Worm (Caenorhabditis elegans) whole organism, young adult: Measurements from ENCODE around the gene mdt-1.2.

Experiments
- B0035.1 ChIP-seq: sonication (generic microtip); optimal IDR thresholded peaks from 2 replicates; lab custom pipeline; 2016; ENCODE audit warnings: missing genetic modification characterization, mild to moderate bottlenecking, missing compliant biosample characterization, missing genotype, missing genetic modification reagents
- cebp-1 ChIP-seq, 2 experiments: fragments of 200-800 bp in 1 of 2; sonication (Bioruptor generic) in 1 of 2; sonication (generic microtip) in 1 of 2; IDR thresholded peaks in 1 of 2; optimal IDR thresholded peaks in 1 of 2; 2 replicates each; pipeline versions ENCODE4 v1.3.6 to Lab custom; 2017 to 2022; ENCODE audit warnings: missing compliant biosample characterization in 2 of 2, missing genetic modification characterization in 2 of 2, mild to moderate bottlenecking in 1 of 2, missing genetic modification reagents in 1 of 2, moderate library complexity in 1 of 2
- ceh-40 ChIP-seq: fragments of 200-800 bp; sonication (Bioruptor generic); IDR thresholded peaks from 2 replicates; pipeline ENCODE4 v1.3.6; 2022; ENCODE audit warnings: missing genetic modification characterization, missing compliant biosample characterization
- egl-18 ChIP-seq: fragments of 200-800 bp; sonication (Bioruptor generic); IDR thresholded peaks from 2 replicates; pipeline ENCODE4 v1.3.6; 2022; ENCODE audit warnings: missing genetic modification reagents, missing genetic modification characterization, missing compliant biosample characterization
- lin-35 ChIP-seq, 3 experiments: fragments of 150-350 bp in 2 of 3; sonication (generic microtip) in 1 of 3; optimal IDR thresholded peaks; 2 replicates each; lab custom pipeline; 2014 to 2018; ENCODE audit warnings: missing biosample characterization in 3 of 3, missing genetic modification characterization in 3 of 3, missing genetic modification reagents in 3 of 3
- mel-28 ChIP-seq: sonication (generic microtip); optimal IDR thresholded peaks from 2 replicates; lab custom pipeline; 2016; ENCODE audit warnings: borderline replicate concordance, mild to moderate bottlenecking, missing genetic modification characterization, missing compliant biosample characterization
- nfya-2 ChIP-seq: fragments of 200-800 bp; sonication (Bioruptor generic); IDR thresholded peaks from 2 replicates; pipeline ENCODE4 v1.3.6; 2022; ENCODE audit warnings: missing genetic modification reagents, missing genetic modification characterization, missing compliant biosample characterization
- nhr-179 ChIP-seq: sonication (generic microtip); optimal IDR thresholded peaks from 2 replicates; lab custom pipeline; 2016; ENCODE audit warnings: mild to moderate bottlenecking, missing genetic modification characterization, missing compliant biosample characterization
- nhr-90 ChIP-seq: sonication (generic microtip); optimal IDR thresholded peaks from 2 replicates; lab custom pipeline; 2016; ENCODE audit warnings: missing genotype, mild to moderate bottlenecking, missing genetic modification characterization, missing compliant biosample characterization
- snpc-1.3 ChIP-seq: sonication (generic microtip); optimal IDR thresholded peaks from 2 replicates; lab custom pipeline; 2017; ENCODE audit warnings: missing genetic modification characterization, mild to moderate bottlenecking, missing compliant biosample characterization, antibody characterized with exemption, moderate library complexity, missing genotype, missing genetic modification reagents; ENCODE audit not compliant: insufficient read depth
- somi-1 ChIP-seq: fragments of 200-800 bp; sonication (Bioruptor generic); optimal IDR thresholded peaks from 2 replicates; lab custom pipeline; 2018; ENCODE audit warnings: mild to moderate bottlenecking, missing genetic modification characterization, missing compliant biosample characterization
- unc-62 ChIP-seq: fragments of 150-350 bp; optimal IDR thresholded peaks from 2 replicates; lab custom pipeline; 2014; ENCODE audit warnings: missing biosample characterization, missing genetic modification reagents, missing genetic modification characterization

DNA sequence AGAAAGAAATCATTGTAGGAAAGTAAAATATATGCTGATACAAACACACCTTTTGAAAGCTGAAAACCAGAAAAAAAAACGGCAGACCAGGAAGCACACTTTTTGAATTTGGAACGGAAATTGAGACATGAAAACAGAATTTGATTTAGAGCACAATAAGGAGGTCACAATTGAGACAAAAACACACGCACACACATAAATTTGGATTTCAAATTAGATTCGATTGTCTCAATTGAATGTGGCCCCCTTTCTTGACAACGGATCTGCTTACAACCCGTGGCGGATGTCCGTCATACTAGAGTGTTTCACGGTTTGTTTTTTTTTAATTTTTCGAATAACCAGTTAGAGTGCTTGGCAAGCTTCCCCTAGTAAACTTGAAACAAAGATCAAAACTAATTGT lies 16.8 kb downstream of the mdt-1.2 start:
- no peak for TF ChIP-seq mel-28 (tag; lab: Kevin White, UChicago)
- no peak for TF ChIP-seq somi-1 (GFP tag; lab: Kevin White, UChicago)
- TF ChIP-seq ceh-40 (GFP tag; lab: Robert Waterston, UW) = no peak
- no peak for TF ChIP-seq nhr-179
- no peak for TF ChIP-seq B0035.1
- no peak for TF ChIP-seq nhr-90
- TF ChIP-seq egl-18 (GFP tag; lab: Robert Waterston, UW) = no peak
- no peak for TF ChIP-seq snpc-1.3 (tag; lab: Kevin White, UChicago)
- TF ChIP-seq cebp-1 (GFP tag; IDR thresholded peaks at IDR 0.05; lab: Robert Waterston, UW) = no peak
- no peak for TF ChIP-seq cebp-1 (tag; optimal IDR thresholded peaks at IDR 0.05; lab: Kevin White, UChicago)
- TF ChIP-seq lin-35 (GFP tag; optimal IDR thresholded peaks at IDR 0.05; lab: Kevin White, UChicago) = no peak
- no peak for TF ChIP-seq nfya-2 (GFP tag; lab: Robert Waterston, UW)
- no peak for TF ChIP-seq unc-62 (GFP tag; lab: Kevin White, UChicago)
